Worm (Caenorhabditis elegans): ENCODE measurements around the gene tat-6.

The tat-6 gene

DNA sequence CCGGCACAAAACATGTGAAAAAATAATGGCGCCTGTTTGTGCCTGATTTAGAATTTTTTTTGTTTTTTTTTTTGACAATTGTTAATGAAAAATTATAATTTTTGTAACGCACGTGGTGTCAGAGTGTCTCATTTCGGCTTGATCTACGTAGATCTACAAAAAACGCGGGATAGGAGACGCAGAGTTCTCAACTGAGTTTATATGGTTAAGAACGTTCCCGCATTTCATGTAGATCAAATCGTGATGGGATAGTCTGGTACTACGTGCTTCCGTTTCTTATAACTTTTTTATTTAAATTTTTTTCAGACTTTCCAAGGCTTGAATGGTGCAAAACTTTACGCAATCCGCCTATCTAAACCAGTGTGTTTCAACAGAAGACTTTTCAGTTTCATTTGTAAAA is at the start of gene tat-6:
TSS of gene tat-6 (plus strand) at position 301 of the 400 bp plus-strand sequence.
- TF ChIP-seq rbr-2 (tag; optimal IDR thresholded peaks at IDR 0.05) (no peak), pqm-1 (tag; optimal IDR thresholded peaks at IDR 0.05) (no peak), ceh-20 (GFP tag; IDR thresholded peaks at IDR 0.05) (no peak), tra-1 (GFP tag; IDR thresholded peaks at IDR 0.05) (no peak), ctbp-1 (GFP tag; IDR thresholded peaks at IDR 0.05) (no peak), lin-39 (tag; optimal IDR thresholded peaks at IDR 0.05) (no peak), php-3 (GFP tag; IDR thresholded peaks at IDR 0.05) (no peak), R02D3.7 (tag; optimal IDR thresholded peaks at IDR 0.05) (no peak), dve-1 (tag; optimal IDR thresholded peaks at IDR 0.05; ENCODE audit: insufficient read depth) (no peak), ZK546.5 (tag; optimal IDR thresholded peaks at IDR 0.05) (no peak)

DNA sequence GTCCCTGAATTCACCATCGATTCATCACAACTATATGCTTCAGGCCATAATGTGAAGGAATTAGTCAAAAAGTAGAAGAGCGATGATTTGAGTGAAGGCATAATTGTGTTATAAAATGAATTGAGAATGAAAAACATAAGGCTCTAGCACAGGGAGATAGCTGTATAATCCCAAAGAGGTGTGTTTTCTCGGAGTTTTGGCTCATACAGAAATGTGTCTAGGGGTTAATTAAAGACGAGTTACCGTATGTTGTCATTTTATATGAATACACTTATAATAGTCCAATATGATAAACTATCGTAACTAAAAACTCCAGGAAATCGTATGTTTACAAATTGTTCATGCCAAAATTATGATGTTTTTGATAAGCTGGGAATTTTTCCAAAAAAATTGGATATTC is 48.1 kb upstream of the tat-6 start, which contains the start of gene srt-5:
TSS of gene srt-5 (minus strand) at position 101 of the 400 bp plus-strand sequence.
- TF ChIP-seq F10B5.3 (tag; optimal IDR thresholded peaks at IDR 0.05) = no peak
- peak in 1 of 2 experiments; percentile 61 for TF ChIP-seq unc-62 (GFP tag; optimal IDR thresholded peaks at IDR 0.05 in 1 of 2)
- no peak for TF ChIP-seq unc-62 (tag; optimal IDR thresholded peaks at IDR 0.05)

DNA sequence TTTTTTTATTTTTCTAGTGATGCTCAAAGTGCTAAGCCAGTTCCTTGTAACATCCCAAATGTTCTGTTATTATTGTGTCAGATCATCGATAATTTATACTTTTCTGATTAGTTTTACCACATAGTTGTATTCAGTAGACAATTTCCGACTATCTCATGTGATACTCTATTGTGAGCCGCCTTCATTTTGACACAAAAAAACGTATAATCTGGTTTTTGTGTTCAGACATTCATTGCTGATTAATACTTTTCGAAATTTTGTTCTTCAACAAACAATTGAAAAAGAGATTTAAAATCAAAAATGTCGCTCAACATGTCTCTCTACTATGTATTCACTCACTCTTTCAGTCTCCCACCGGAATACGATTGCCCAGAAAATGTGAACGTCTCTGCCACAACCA is 47.4 kb upstream of the tat-6 start, which contains the start of gene srt-7:
TSS of gene srt-7 (plus strand) at position 301 of the 400 bp plus-strand sequence.
- TF ChIP-seq saeg-2 (GFP tag; IDR thresholded peaks at IDR 0.05) = no peak
- no peak for TF ChIP-seq nhr-6 (tag; optimal IDR thresholded peaks at IDR 0.05)
- no peak for TF ChIP-seq vab-7 (GFP tag; IDR thresholded peaks at IDR 0.05)
- TF ChIP-seq nhr-11 (tag; optimal IDR thresholded peaks at IDR 0.05) = no peak
- TF ChIP-seq nhr-102 (tag; optimal IDR thresholded peaks at IDR 0.05) = no peak
- TF ChIP-seq nhr-41 (GFP tag; IDR thresholded peaks at IDR 0.05) = no peak
- no peak for TF ChIP-seq F44E2.7 (GFP tag; IDR thresholded peaks at IDR 0.05)
- no peak for TF ChIP-seq F37D6.2 (tag; optimal IDR thresholded peaks at IDR 0.05)
- TF ChIP-seq sdz-12 (GFP tag; optimal IDR thresholded peaks at IDR 0.05) = no peak
- TF ChIP-seq F49E8.2 (tag; optimal IDR thresholded peaks at IDR 0.05; ENCODE audit: borderline replicate concordance) = no peak
- no peak for TF ChIP-seq nhr-42 (GFP tag; IDR thresholded peaks at IDR 0.05)
- no peak for TF ChIP-seq mdl-1 (tag; optimal IDR thresholded peaks at IDR 0.05)
- TF ChIP-seq ceh-28 (tag; optimal IDR thresholded peaks at IDR 0.05) = no peak
- TF ChIP-seq mxl-3 (GFP tag; optimal IDR thresholded peaks at IDR 0.05) = no peak
- no peak for TF ChIP-seq madf-5 (GFP tag; IDR thresholded peaks at IDR 0.05)
- TF ChIP-seq snpc-1.2 (GFP tag; IDR thresholded peaks at IDR 0.05) = no peak
- TF ChIP-seq skn-1 (tag; optimal IDR thresholded peaks at IDR 0.05) = no peak
- no peak for TF ChIP-seq attf-4 (tag; optimal IDR thresholded peaks at IDR 0.05)
- TF ChIP-seq F26F4.8 (GFP tag; conservative IDR thresholded peaks at IDR 0.05) = no peak

DNA sequence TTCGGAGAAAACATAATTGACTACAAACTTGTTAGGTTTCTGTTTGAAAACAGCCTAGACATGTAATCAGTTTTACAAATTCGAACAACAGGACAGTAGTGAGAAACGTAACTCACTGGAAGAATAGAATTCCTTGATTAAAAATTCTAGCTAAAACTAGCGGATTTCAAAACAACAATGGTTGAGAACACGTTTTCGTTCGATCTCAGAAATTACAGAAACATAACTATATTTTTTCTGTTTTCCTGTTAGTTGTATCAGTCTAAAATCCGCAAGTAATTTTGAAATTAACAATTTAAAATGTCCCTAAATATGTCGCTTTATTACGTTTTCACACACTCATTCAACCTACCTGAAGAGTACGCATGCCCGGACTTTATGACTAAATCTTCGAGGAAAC is 42.6 kb upstream of the tat-6 start, which contains the start of gene srt-8:
TSS of gene srt-8 (plus strand) at position 301 of the 400 bp plus-strand sequence.
- TF ChIP-seq gei-8 (GFP tag; optimal IDR thresholded peaks at IDR 0.05) = no peak
- TF ChIP-seq nhr-10 (tag; optimal IDR thresholded peaks at IDR 0.05) = no peak
- TF ChIP-seq egl-43 (GFP tag; IDR thresholded peaks at IDR 0.05) = no peak
- no peak for TF ChIP-seq spr-3 (GFP tag; optimal IDR thresholded peaks at IDR 0.05)
- TF ChIP-seq zip-11 (GFP tag; IDR thresholded peaks at IDR 0.05) = no peak
- no peak for TF ChIP-seq madf-5 (GFP tag; IDR thresholded peaks at IDR 0.05)
- no peak for TF ChIP-seq unc-39 (tag; optimal IDR thresholded peaks at IDR 0.05)
- TF ChIP-seq Y75B8A.6 (GFP tag; IDR thresholded peaks at IDR 0.05) = no peak
- TF ChIP-seq Y105C5A.15 (GFP tag; IDR thresholded peaks at IDR 0.05) = no peak
- TF ChIP-seq F49E8.2 (tag; optimal IDR thresholded peaks at IDR 0.05; ENCODE audit: borderline replicate concordance) = no peak
- TF ChIP-seq D1046.2 (GFP tag; IDR thresholded peaks at IDR 0.05) = no peak
- TF ChIP-seq rbr-2 (tag; optimal IDR thresholded peaks at IDR 0.05) = no peak
- TF ChIP-seq sdz-12 (GFP tag; optimal IDR thresholded peaks at IDR 0.05) = no peak
- TF ChIP-seq nhr-25 (tag; optimal IDR thresholded peaks at IDR 0.05; ENCODE audit: borderline replicate concordance, insufficient read depth) = no peak
- no peak for TF ChIP-seq lsy-2 (tag; optimal IDR thresholded peaks at IDR 0.05)
- TF ChIP-seq mes-2 (tag; optimal IDR thresholded peaks at IDR 0.05; ENCODE audit: poor library complexity, severe bottlenecking) = no peak

Measured in whole organism, L4 larva.